Worm (Caenorhabditis elegans): ENCODE data around the gene C27B7.6.

The C27B7.6 gene

DNA sequence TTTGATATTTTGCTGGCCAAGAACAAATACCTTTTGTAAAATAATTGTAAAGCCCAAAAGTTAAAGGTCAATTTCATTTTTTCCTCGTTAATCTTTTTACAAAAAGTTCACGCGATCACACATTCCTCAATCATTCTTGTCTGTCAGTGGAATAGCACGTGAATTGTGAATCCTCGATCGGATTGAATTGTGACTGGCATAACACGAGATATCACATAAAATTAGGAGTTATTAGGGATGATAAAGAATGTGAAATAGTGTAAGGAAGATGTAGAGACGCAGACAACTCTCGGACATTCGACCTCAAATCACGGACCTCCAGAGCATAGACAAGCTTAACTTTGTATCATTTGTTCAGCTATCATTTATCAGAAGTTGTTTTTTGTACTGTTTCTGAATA is at the start of gene C27B7.6:
TSS of gene C27B7.6 (minus strand) at position 182 of the 400 bp plus-strand sequence.
- no peak for TF ChIP-seq nfya-1 (tag; optimal IDR thresholded peaks at IDR 0.05; ENCODE audit: insufficient read depth)
- TF ChIP-seq mdl-1 (tag; optimal IDR thresholded peaks at IDR 0.05) = no peak
- no peak for TF ChIP-seq snpc-4 (tag; optimal IDR thresholded peaks at IDR 0.05)
- no peak for TF ChIP-seq ama-1 (optimal IDR thresholded peaks at IDR 0.05)
- no peak for TF ChIP-seq zag-1 (tag; optimal IDR thresholded peaks at IDR 0.05)
- no peak for TF ChIP-seq skn-1 (tag; optimal IDR thresholded peaks at IDR 0.05)
- TF ChIP-seq unc-39 (tag; optimal IDR thresholded peaks at IDR 0.05) = no peak

DNA sequence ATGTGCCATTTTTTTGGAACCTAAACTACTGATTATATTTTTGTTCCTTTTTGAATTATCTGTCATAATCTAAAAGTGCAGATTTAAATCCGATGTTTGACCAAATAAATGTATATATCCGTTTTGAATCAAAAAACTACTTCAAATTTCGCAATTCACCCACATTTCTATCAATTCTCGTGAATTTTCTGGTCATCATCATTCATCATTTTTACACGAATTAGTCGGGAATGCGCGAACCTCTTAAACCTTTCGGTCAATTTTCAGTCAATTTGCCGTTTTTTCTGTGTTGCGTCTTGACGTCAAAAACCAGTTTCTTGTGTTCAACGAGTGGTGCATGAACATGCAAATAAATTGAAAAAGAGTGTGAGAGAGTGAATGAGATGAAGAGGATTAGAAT is 48.0 kb upstream of the C27B7.6 start:
- TF ChIP-seq nhr-76 (tag; optimal IDR thresholded peaks at IDR 0.05) (no peak), snpc-4 (tag; optimal IDR thresholded peaks at IDR 0.05) (no peak), sea-2 (GFP tag; optimal IDR thresholded peaks at IDR 0.05) (no peak), tbx-2 (tag; optimal IDR thresholded peaks at IDR 0.05) (no peak), mdl-1 (tag; optimal IDR thresholded peaks at IDR 0.05) (peak; percentile 16), skn-1 (tag; optimal IDR thresholded peaks at IDR 0.05) (no peak), nhr-67 (tag; optimal IDR thresholded peaks at IDR 0.05) (no peak), nhr-11 (tag; optimal IDR thresholded peaks at IDR 0.05) (no peak), nhr-12 (tag; optimal IDR thresholded peaks at IDR 0.05) (no peak), egl-5 (tag; optimal IDR thresholded peaks at IDR 0.05) (no peak), nhr-25 (tag; optimal IDR thresholded peaks at IDR 0.05) (peak; percentile 19), nhr-43 (tag; optimal IDR thresholded peaks at IDR 0.05; ENCODE audit: poor library complexity, severe bottlenecking) (no peak)

DNA sequence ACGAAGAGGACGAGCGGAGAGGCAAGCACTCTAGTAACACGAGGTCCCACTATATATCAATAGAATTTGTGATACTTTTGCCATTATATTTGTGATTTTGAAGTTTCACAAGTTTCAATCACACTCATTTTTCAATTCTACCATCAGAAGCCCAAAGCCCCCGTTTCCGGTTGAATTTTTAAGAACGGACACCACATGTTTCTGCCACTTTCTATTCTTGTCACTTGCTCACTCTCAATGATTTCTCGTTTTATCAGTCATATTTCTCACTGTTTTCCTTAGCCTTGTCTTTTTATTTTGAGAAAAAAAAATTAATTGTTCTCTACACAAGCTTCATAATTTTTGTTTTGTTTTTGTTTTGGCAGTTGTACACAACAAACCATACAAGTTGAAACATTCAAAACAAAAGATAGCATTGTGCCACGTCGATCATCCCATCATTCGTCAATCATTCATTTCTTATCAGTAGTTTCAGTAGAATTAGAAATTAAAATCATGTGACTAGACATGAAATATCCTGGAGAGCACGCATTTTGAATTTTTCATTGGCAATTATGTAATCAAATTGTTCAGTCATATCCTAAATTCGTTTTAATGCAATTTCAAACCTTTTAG is 45.9 kb upstream of the C27B7.6 start:
- TF ChIP-seq unc-39 (tag; optimal IDR thresholded peaks at IDR 0.05) = no peak
- TF ChIP-seq pha-4 (tag; optimal IDR thresholded peaks at IDR 0.05) = peak; percentile 22
- no peak for TF ChIP-seq lin-39 (tag; optimal IDR thresholded peaks at IDR 0.05)
- peak; percentile 45 for TF ChIP-seq elt-2 (tag; optimal IDR thresholded peaks at IDR 0.05)
- TF ChIP-seq lsy-12 (tag; optimal IDR thresholded peaks at IDR 0.05) = no peak
- no peak for TF ChIP-seq mdl-1 (tag; optimal IDR thresholded peaks at IDR 0.05)
- TF ChIP-seq elt-1 (tag; optimal IDR thresholded peaks at IDR 0.05) = no peak
- no peak for TF ChIP-seq R02D3.7 (tag; optimal IDR thresholded peaks at IDR 0.05)

DNA sequence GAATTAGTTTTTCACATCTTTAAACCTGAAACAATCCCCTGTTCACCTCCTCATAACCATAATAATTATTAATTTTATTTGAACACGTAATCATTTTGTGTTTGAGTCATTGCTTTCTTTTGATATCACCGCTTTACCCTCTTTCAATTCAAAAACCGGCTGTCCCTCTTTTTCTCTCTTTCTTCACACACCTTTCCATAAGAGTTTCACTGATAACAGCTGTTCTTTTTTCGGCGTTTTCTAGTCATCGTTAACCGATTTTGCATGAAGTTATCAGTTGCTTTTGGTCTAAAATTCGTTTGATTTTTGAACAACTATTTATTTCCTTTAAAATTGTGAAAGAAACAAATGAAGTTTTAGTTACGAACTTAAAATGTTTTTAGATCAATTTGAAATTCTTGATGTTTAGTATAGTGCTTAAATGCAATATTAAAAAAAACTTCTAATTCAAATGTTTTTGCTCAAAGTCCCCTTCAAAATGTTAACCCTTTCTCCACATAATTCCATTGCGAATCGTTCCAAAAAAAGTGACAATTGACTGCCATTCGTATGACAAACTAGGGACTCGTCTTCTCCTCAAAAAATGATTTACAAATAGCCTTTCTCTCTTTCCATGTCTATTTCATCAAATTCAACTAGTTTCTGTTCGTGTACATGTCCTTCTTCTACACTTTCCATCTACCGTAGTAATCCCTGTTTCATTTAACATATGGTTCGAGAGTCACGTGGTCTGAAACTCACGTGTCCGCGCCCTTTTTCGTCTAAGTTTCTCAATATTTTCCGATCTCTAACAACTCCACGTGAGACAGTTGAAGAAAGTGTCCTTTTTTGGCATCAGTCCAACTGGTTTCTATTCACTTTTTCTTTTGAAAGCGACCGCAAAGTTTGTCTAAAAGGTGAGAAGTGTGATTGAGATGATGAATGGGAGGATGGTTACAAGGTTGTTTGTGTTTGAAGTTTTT is 43.2 kb upstream of the C27B7.6 start:
- no peak for TF ChIP-seq nhr-77 (tag; optimal IDR thresholded peaks at IDR 0.05)
- TF ChIP-seq hmg-11 (tag; optimal IDR thresholded peaks at IDR 0.05) = no peak
- TF ChIP-seq egl-5 (tag; optimal IDR thresholded peaks at IDR 0.05) = no peak
- no peak for TF ChIP-seq daf-12 (tag; optimal IDR thresholded peaks at IDR 0.05)
- no peak for TF ChIP-seq ZK546.5 (tag; optimal IDR thresholded peaks at IDR 0.05)
- TF ChIP-seq pha-4 (tag; optimal IDR thresholded peaks at IDR 0.05) = peak; percentile 43
- peak; percentile 99 for TF ChIP-seq nhr-25 (tag; optimal IDR thresholded peaks at IDR 0.05)
- no peak for TF ChIP-seq nhr-67 (tag; optimal IDR thresholded peaks at IDR 0.05)
- peak; percentile 81 for TF ChIP-seq mdl-1 (tag; optimal IDR thresholded peaks at IDR 0.05)
- peak; percentile 77 for TF ChIP-seq jun-1 (tag; optimal IDR thresholded peaks at IDR 0.05)
- TF ChIP-seq mml-1 (tag; optimal IDR thresholded peaks at IDR 0.05) = no peak
- no peak for TF ChIP-seq nhr-237 (tag; optimal IDR thresholded peaks at IDR 0.05)
- no peak for TF ChIP-seq nhr-76 (tag; optimal IDR thresholded peaks at IDR 0.05)
- no peak for TF ChIP-seq elt-3 (tag; optimal IDR thresholded peaks at IDR 0.05)
- TF ChIP-seq ama-1 (optimal IDR thresholded peaks at IDR 0.05) = no peak
- TF ChIP-seq unc-62 (GFP tag; optimal IDR thresholded peaks at IDR 0.05) = no peak
- TF ChIP-seq unc-39 (tag; optimal IDR thresholded peaks at IDR 0.05) = no peak
- no peak for TF ChIP-seq lin-15B (tag; optimal IDR thresholded peaks at IDR 0.05)
- no peak for TF ChIP-seq snpc-4 (tag; optimal IDR thresholded peaks at IDR 0.05)
- no peak for TF ChIP-seq lin-39 (tag; optimal IDR thresholded peaks at IDR 0.05)
- peak; percentile 66 for TF ChIP-seq nhr-23 (tag; optimal IDR thresholded peaks at IDR 0.05)
- TF ChIP-seq fkh-2 (tag; optimal IDR thresholded peaks at IDR 0.05) = no peak
- no peak for TF ChIP-seq egl-27 (tag; optimal IDR thresholded peaks at IDR 0.05)
- TF ChIP-seq R02D3.7 (tag; optimal IDR thresholded peaks at IDR 0.05) = no peak
- TF ChIP-seq ztf-11 (tag; optimal IDR thresholded peaks at IDR 0.05) = no peak
- no peak for TF ChIP-seq nhr-12 (tag; optimal IDR thresholded peaks at IDR 0.05)
- no peak for TF ChIP-seq zag-1 (tag; optimal IDR thresholded peaks at IDR 0.05)
- TF ChIP-seq elt-2 (tag; optimal IDR thresholded peaks at IDR 0.05) = peak; percentile 75
- TF ChIP-seq ztf-4 (tag; optimal IDR thresholded peaks at IDR 0.05) = no peak
- no peak for TF ChIP-seq sea-2 (GFP tag; optimal IDR thresholded peaks at IDR 0.05)
- TF ChIP-seq fkh-10 (GFP tag; optimal IDR thresholded peaks at IDR 0.05) = no peak
- TF ChIP-seq fos-1 (tag; optimal IDR thresholded peaks at IDR 0.05) = peak; percentile 7
- TF ChIP-seq nhr-11 (tag; optimal IDR thresholded peaks at IDR 0.05) = no peak
- TF ChIP-seq nhr-28 (tag; optimal IDR thresholded peaks at IDR 0.05) = no peak
- TF ChIP-seq eor-1 (tag; optimal IDR thresholded peaks at IDR 0.05) = no peak
- no peak for TF ChIP-seq elt-1 (tag; optimal IDR thresholded peaks at IDR 0.05)
- TF ChIP-seq ceh-16 (tag; optimal IDR thresholded peaks at IDR 0.05) = no peak
- peak; percentile 33 for TF ChIP-seq lsy-12 (tag; optimal IDR thresholded peaks at IDR 0.05)
